Fruit fly (Drosophila melanogaster): Measurements from ENCODE around the gene psd.

Gene psd

dm6 chr2L:5999247-5999646 lies 34.5 kb upstream of the psd start, which contains the start of gene Kdm5 (continued):
- TF ChIP-seq NfI (GFP tag; optimal IDR thresholded peaks at IDR 0.05), result no peak
- peak; percentile 56 for TF ChIP-seq NFAT (GFP tag; IDR thresholded peaks at IDR 0.05)
- TF ChIP-seq CG30403 (GFP tag; optimal IDR thresholded peaks at IDR 0.05), result peak; percentile 4
- no peak for TF ChIP-seq az2 (GFP tag; optimal IDR thresholded peaks at IDR 0.05)
- TF ChIP-seq CG2678 (tag; optimal IDR thresholded peaks at IDR 0.05), result no peak
- no peak for TF ChIP-seq mld (GFP tag; IDR thresholded peaks at IDR 0.05; ENCODE audit: partially characterized antibody)
- no peak for TF ChIP-seq oc (tag; optimal IDR thresholded peaks at IDR 0.05)
- no peak for TF ChIP-seq pan (optimal IDR thresholded peaks at IDR 0.05)
- TF ChIP-seq pan (GFP tag; optimal IDR thresholded peaks at IDR 0.05 in 1 of 2, IDR thresholded peaks at IDR 0.05 in 1 of 2), result peak in 1 of 2 experiments; percentile 49
- TF ChIP-seq jigr1 (GFP tag; IDR thresholded peaks at IDR 0.05), result no peak
- no peak for TF ChIP-seq CG1529 (GFP tag; optimal IDR thresholded peaks at IDR 0.05)
- peak; percentile 11 for TF ChIP-seq Fer3 (tag; optimal IDR thresholded peaks at IDR 0.05)
- peak; percentile 16 for TF ChIP-seq zen (tag; optimal IDR thresholded peaks at IDR 0.05)
- TF ChIP-seq esg (GFP tag; conservative IDR thresholded peaks at IDR 0.05), result no peak
- TF ChIP-seq CG11504 (tag; optimal IDR thresholded peaks at IDR 0.05), result peak; percentile 37
- no peak for TF ChIP-seq CG6272 (GFP tag; IDR thresholded peaks at IDR 0.05)
- no peak for TF ChIP-seq CG17361 (GFP tag; IDR thresholded peaks at IDR 0.05)
- no peak for TF ChIP-seq ac (GFP tag; optimal IDR thresholded peaks at IDR 0.05)
- no peak for TF ChIP-seq org-1 (GFP tag; optimal IDR thresholded peaks at IDR 0.05)
- TF ChIP-seq CG6689 (GFP tag; IDR thresholded peaks at IDR 0.05), result 0 out of 2 replicates have a peak, but pooled peaks have one; percentile 14
- TF ChIP-seq TFAM (GFP tag; optimal IDR thresholded peaks at IDR 0.05), result no peak
- TF ChIP-seq HLHmδ (GFP tag; optimal IDR thresholded peaks at IDR 0.05), result peak; percentile 63
- TF ChIP-seq ham (GFP tag; IDR thresholded peaks at IDR 0.05), result no peak
- no peak for TF ChIP-seq Asciz (GFP tag; optimal IDR thresholded peaks at IDR 0.05)
- peak; percentile 9 for TF ChIP-seq Elba2 (GFP tag; optimal IDR thresholded peaks at IDR 0.05)
- no peak for TF ChIP-seq disco-r (GFP tag; optimal IDR thresholded peaks at IDR 0.05)
- TF ChIP-seq Ptx1 (GFP tag; IDR thresholded peaks at IDR 0.05), result no peak
- TF ChIP-seq CG6765 (GFP tag; optimal IDR thresholded peaks at IDR 0.05), result peak; percentile 55
- TF ChIP-seq CG12299 (tag; optimal IDR thresholded peaks at IDR 0.05), result no peak
- TF ChIP-seq CG8281 (tag; optimal IDR thresholded peaks at IDR 0.05), result no peak
- no peak for TF ChIP-seq CG8388 (GFP tag; optimal IDR thresholded peaks at IDR 0.05)
- TF ChIP-seq CG17612 (GFP tag; IDR thresholded peaks at IDR 0.05), result no peak
- TF ChIP-seq CG17359 (tag; optimal IDR thresholded peaks at IDR 0.05), result no peak
- TF ChIP-seq her (GFP tag; optimal IDR thresholded peaks at IDR 0.05), result no peak
- peak; percentile 90 for TF ChIP-seq grn (GFP tag; optimal IDR thresholded peaks at IDR 0.05)
- peak; percentile 64 for TF ChIP-seq CG33213 (GFP tag; optimal IDR thresholded peaks at IDR 0.05)
- peak; percentile 47 for TF ChIP-seq CG7987 (GFP tag; optimal IDR thresholded peaks at IDR 0.05)
- TF ChIP-seq CG10209 (GFP tag; optimal IDR thresholded peaks at IDR 0.05), result no peak
- TF ChIP-seq Hmx (GFP tag; optimal IDR thresholded peaks at IDR 0.05), result no peak
- no peak for TF ChIP-seq CG7745 (tag; optimal IDR thresholded peaks at IDR 0.05)
- TF ChIP-seq CG7271 (tag; optimal IDR thresholded peaks at IDR 0.05), result no peak
- no peak for TF ChIP-seq toy (GFP tag; IDR thresholded peaks at IDR 0.05)
- TF ChIP-seq Side (GFP tag; optimal IDR thresholded peaks at IDR 0.05), result peak; percentile 47
- TF ChIP-seq CG12744 (GFP tag; optimal IDR thresholded peaks at IDR 0.05), result no peak
- no peak for TF ChIP-seq Usf (GFP tag; optimal IDR thresholded peaks at IDR 0.05)
- TF ChIP-seq lola (GFP tag; optimal IDR thresholded peaks at IDR 0.05), result no peak
- peak; percentile 51 for TF ChIP-seq CG3281 (GFP tag; optimal IDR thresholded peaks at IDR 0.05)
- TF ChIP-seq mirr (GFP tag; optimal IDR thresholded peaks at IDR 0.05), result peak; percentile 56
- peak; percentile 15 for TF ChIP-seq twi (tag; optimal IDR thresholded peaks at IDR 0.05)
- no peak for TF ChIP-seq BtbVII (GFP tag; optimal IDR thresholded peaks at IDR 0.05)
- no peak for TF ChIP-seq br (optimal IDR thresholded peaks at IDR 0.05)
- peak in 1 of 2 experiments; percentile 39 for TF ChIP-seq dpn (GFP tag; optimal IDR thresholded peaks at IDR 0.05)

Measured in whole organism, embryonic.